Worm (Caenorhabditis elegans): ENCODE measurements around the gene skih-2.

DNA sequence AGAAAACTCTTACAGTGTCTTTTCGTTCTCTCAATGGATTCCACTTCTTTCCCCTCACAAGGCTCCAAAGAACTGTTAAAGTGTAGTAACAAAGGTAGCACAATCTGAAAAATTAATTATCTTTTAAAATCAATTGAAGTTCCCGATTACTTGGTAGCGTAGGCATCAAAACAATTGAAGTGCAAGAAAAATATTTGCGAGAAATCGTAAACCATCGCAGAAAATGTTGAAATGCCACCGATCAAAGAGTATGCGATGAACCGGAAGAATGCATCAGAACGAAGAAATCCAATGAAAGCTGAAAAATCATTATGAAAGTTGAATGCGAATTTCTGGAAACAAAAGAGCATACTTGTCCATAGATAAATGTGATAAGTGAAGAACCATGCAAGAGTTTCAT is 4.3 kb upstream of the skih-2 start:
- TF ChIP-seq lsy-2 (tag; optimal IDR thresholded peaks at IDR 0.05) (no peak), pha-4 (tag; optimal IDR thresholded peaks at IDR 0.05) (no peak), zip-8 (tag; optimal IDR thresholded peaks at IDR 0.05) (no peak), lin-13 (tag; optimal IDR thresholded peaks at IDR 0.05) (no peak), blmp-1 (tag; optimal IDR thresholded peaks at IDR 0.05) (no peak), snpc-4 (tag; optimal IDR thresholded peaks at IDR 0.05) (no peak), nhr-2 (tag; optimal IDR thresholded peaks at IDR 0.05) (no peak)

All from whole organism, mixed stage, embryonic.